Fruit fly (Drosophila melanogaster): ENCODE results near the gene CG31677.

DNA sequence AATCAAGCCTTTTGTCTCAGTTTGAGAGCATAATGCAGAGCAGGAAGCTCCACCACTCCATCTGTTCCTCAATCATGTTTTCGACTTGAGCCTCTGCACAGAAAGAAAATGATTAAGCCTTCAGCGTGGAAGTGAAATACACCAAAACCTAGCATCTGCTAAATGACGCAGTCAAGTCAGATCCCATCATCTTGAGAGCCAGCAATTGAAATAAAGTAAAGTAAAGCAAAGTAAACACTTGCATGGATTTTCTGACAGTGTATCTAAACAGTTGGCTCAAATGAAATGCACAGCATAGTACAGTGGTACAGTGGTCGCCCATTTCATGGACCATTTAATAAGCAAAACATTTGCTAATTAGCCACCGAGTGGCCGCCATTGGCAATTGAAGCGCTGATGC is 6.3 kb downstream of the CG31677 start:
- TF ChIP-seq br (GFP tag; optimal IDR thresholded peaks at IDR 0.05) (no peak), Dif (GFP tag; optimal IDR thresholded peaks at IDR 0.05; ENCODE audit: partially characterized antibody) (no peak), lola (GFP tag; optimal IDR thresholded peaks at IDR 0.05) (no peak)

Data from whole organism, wandering third instar larva.